Worm (Caenorhabditis elegans): ENCODE measurements around the gene D1079.1.
A peak's percentile ranks its signal among the peaks of the same experiment; 100 is the strongest.

ce11 chrX:4429364-4429763 is 26.4 kb downstream of the D1079.1 start:
- no peak for TF ChIP-seq lin-38 (GFP tag; IDR thresholded peaks at IDR 0.05)
- no peak for TF ChIP-seq mxl-3 (GFP tag; optimal IDR thresholded peaks at IDR 0.05)
- TF ChIP-seq madf-5 (GFP tag; IDR thresholded peaks at IDR 0.05) = no peak
- no peak for TF ChIP-seq spr-3 (GFP tag; optimal IDR thresholded peaks at IDR 0.05)
- no peak for TF ChIP-seq nhr-28 (tag; optimal IDR thresholded peaks at IDR 0.05)
- TF ChIP-seq Y105C5A.15 (GFP tag; IDR thresholded peaks at IDR 0.05) = no peak
- TF ChIP-seq dmd-6 (GFP tag; IDR thresholded peaks at IDR 0.05) = no peak
- TF ChIP-seq hlh-30 (tag; optimal IDR thresholded peaks at IDR 0.05; ENCODE audit: insufficient read depth) = no peak
- TF ChIP-seq unc-62 (GFP tag; optimal IDR thresholded peaks at IDR 0.05 in 1 of 2) = peak in 1 of 2 experiments; percentile 82
- no peak for TF ChIP-seq unc-62 (tag; optimal IDR thresholded peaks at IDR 0.05)
